Worm (Caenorhabditis elegans): ENCODE measurements around the gene rom-2.

rom-2 gene

ce11 chrIII:9598168-9598567 lies 2.7 kb upstream of the rom-2 start, which contains the start of gene F58A4.1:
TSS of gene F58A4.1 (plus strand) at chrIII:9598468.
- TF ChIP-seq lin-26 (GFP tag; IDR thresholded peaks at IDR 0.05) (no peak), egl-44 (GFP tag; IDR thresholded peaks at IDR 0.05) (no peak), F37B4.10 (GFP tag; IDR thresholded peaks at IDR 0.05) (no peak), F22D6.2 (tag; optimal IDR thresholded peaks at IDR 0.05) (no peak), rcor-1 (GFP tag; IDR thresholded peaks at IDR 0.05) (no peak), chd-7 (tag; optimal IDR thresholded peaks at IDR 0.05) (no peak), D2030.7 (GFP tag; IDR thresholded peaks at IDR 0.05) (no peak), pbrm-1 (GFP tag; IDR thresholded peaks at IDR 0.05) (no peak), ceh-100 (GFP tag; IDR thresholded peaks at IDR 0.05) (no peak), lag-1 (GFP tag; IDR thresholded peaks at IDR 0.05) (no peak), egrh-3 (GFP tag; IDR thresholded peaks at IDR 0.05) (no peak)

ce11 chrIII:9597044-9597443 lies 1.6 kb upstream of the rom-2 start, which contains the start of gene C48B4.12:
TSS of gene C48B4.12 (plus strand) at chrIII:9597344.
- TF ChIP-seq chd-7 (tag; optimal IDR thresholded peaks at IDR 0.05) (no peak), attf-6 (GFP tag; IDR thresholded peaks at IDR 0.05) (no peak), F10E7.11 (tag; optimal IDR thresholded peaks at IDR 0.05) (no peak), C06A6.2 (GFP tag; conservative IDR thresholded peaks at IDR 0.05) (no peak), F37B4.10 (GFP tag; IDR thresholded peaks at IDR 0.05) (no peak)

- TF ChIP-seq nhr-80 (tag; optimal IDR thresholded peaks at IDR 0.05) (peak; percentile 78), hmg-1.2 (GFP tag; IDR thresholded peaks at IDR 0.05) (no peak), cebp-2 (GFP tag; IDR thresholded peaks at IDR 0.05) (no peak)
These were observed 3.3 kb downstream of the rom-2 start, which contains the start of gene acox-1.5 for ce11 chrIII:9592118-9592517. TSS of gene acox-1.5 (minus strand) at chrIII:9592192.

ce11 chrIII:9590212-9590611 lies 5.3 kb downstream of the rom-2 start:
- TF ChIP-seq cebp-1 (GFP tag; IDR thresholded peaks at IDR 0.05) (no peak), cebp-1 (tag; optimal IDR thresholded peaks at IDR 0.05) (peak; percentile 54), cebp-2 (GFP tag; IDR thresholded peaks at IDR 0.05) (no peak), ets-4 (GFP tag; optimal IDR thresholded peaks at IDR 0.05) (peak; percentile 24), mcd-1 (GFP tag; IDR thresholded peaks at IDR 0.05) (no peak), ceh-79 (tag; optimal IDR thresholded peaks at IDR 0.05) (no peak), F37B4.10 (GFP tag; IDR thresholded peaks at IDR 0.05) (no peak), nhr-80 (tag; optimal IDR thresholded peaks at IDR 0.05) (peak; percentile 80)

ce11 chrIII:9585314-9585713 lies 10.1 kb downstream of the rom-2 start:
- TF ChIP-seq hmg-20 (GFP tag; IDR thresholded peaks at IDR 0.05): no peak
- no peak for TF ChIP-seq ztf-3 (GFP tag; optimal IDR thresholded peaks at IDR 0.05)
- no peak for TF ChIP-seq B0035.1 (tag; optimal IDR thresholded peaks at IDR 0.05)
- TF ChIP-seq unc-130 (GFP tag; optimal IDR thresholded peaks at IDR 0.05): no peak
- no peak for TF ChIP-seq snpc-1.1 (tag; optimal IDR thresholded peaks at IDR 0.05; ENCODE audit: insufficient read depth)
- no peak for TF ChIP-seq F52B5.7 (tag; optimal IDR thresholded peaks at IDR 0.05)
- TF ChIP-seq ceh-27 (GFP tag; optimal IDR thresholded peaks at IDR 0.05): no peak
- no peak for TF ChIP-seq cebp-2 (GFP tag; IDR thresholded peaks at IDR 0.05)
- no peak for TF ChIP-seq zim-3 (tag; optimal IDR thresholded peaks at IDR 0.05)
- TF ChIP-seq F57C9.4 (tag; optimal IDR thresholded peaks at IDR 0.05): no peak
- TF ChIP-seq madf-10 (tag; optimal IDR thresholded peaks at IDR 0.05): no peak
- TF ChIP-seq F22D6.2 (tag; optimal IDR thresholded peaks at IDR 0.05): no peak
- no peak for TF ChIP-seq attf-6 (GFP tag; IDR thresholded peaks at IDR 0.05)
- no peak for TF ChIP-seq fkh-3 (tag; optimal IDR thresholded peaks at IDR 0.05)

All from whole organism, young adult.